Fruit fly (Drosophila melanogaster) whole organism, embryonic: ENCODE measurements around the gene arx.

Source experiments
- Atf3 ChIP-seq: fragments of 200-800 bp; sonication (Bioruptor generic); optimal IDR thresholded peaks from 3 replicates; lab custom pipeline; 2016; ENCODE audit warnings: missing biosample characterization, missing genetic modification characterization
- CG10147 ChIP-seq: fragments of 200-800 bp; sonication (Bioruptor generic); optimal IDR thresholded peaks from 2 replicates; lab custom pipeline; 2019; ENCODE audit warnings: missing biosample characterization, mild to moderate bottlenecking, missing genetic modification characterization, moderate library complexity
- CG10431 ChIP-seq: fragments of 200-800 bp; sonication (Bioruptor generic); optimal IDR thresholded peaks from 3 replicates; lab custom pipeline; 2018; ENCODE audit warnings: missing biosample characterization, mild to moderate bottlenecking, missing genetic modification characterization
- CG10543 ChIP-seq: fragments of 200-800 bp; sonication (Bioruptor generic); optimal IDR thresholded peaks from 3 replicates; lab custom pipeline; 2017; ENCODE audit warnings: missing biosample characterization, mild to moderate bottlenecking, missing genetic modification characterization, moderate library complexity
- CG11504 ChIP-seq: fragments of 200-800 bp; sonication (Bioruptor generic); optimal IDR thresholded peaks from 3 replicates; lab custom pipeline; 2019; ENCODE audit warnings: missing biosample characterization, mild to moderate bottlenecking, missing genetic modification characterization, moderate library complexity
- CG13287 ChIP-seq: fragments of 200-800 bp; sonication (Bioruptor generic); IDR thresholded peaks from 2 replicates; pipeline ENCODE4 v1.3.6; 2022; ENCODE audit warnings: missing biosample characterization, missing genetic modification characterization; ENCODE audit not compliant: partially characterized antibody
- CG13296 ChIP-seq: fragments of 200-800 bp; sonication (Bioruptor generic); optimal IDR thresholded peaks from 3 replicates; lab custom pipeline; 2018; ENCODE audit warnings: missing biosample characterization, mild to moderate bottlenecking, missing genetic modification characterization
- CG14441 ChIP-seq: fragments of 200-800 bp; sonication (Bioruptor generic); IDR thresholded peaks from 2 replicates; pipeline ENCODE4 v1.3.6; 2022; ENCODE audit warnings: missing biosample characterization, missing genetic modification characterization
- CG15514 ChIP-seq: fragments of 200-800 bp; sonication (Bioruptor generic); optimal IDR thresholded peaks from 3 replicates; lab custom pipeline; 2017; ENCODE audit warnings: missing biosample characterization, missing genetic modification characterization, mild to moderate bottlenecking, moderate library complexity, missing genetic modification reagents
- CG31365 ChIP-seq: fragments of 200-800 bp; sonication (Bioruptor generic); optimal IDR thresholded peaks from 2 replicates; lab custom pipeline; 2018; ENCODE audit warnings: missing biosample characterization, mild to moderate bottlenecking, missing genetic modification characterization
- CG34224 ChIP-seq: fragments of 200-800 bp; sonication (Bioruptor generic); IDR thresholded peaks from 3 replicates; pipeline ENCODE4 v1.3.6; 2022; ENCODE audit warnings: missing biosample characterization, missing genetic modification characterization; ENCODE audit not compliant: partially characterized antibody
- CG42726 ChIP-seq: fragments of 200-800 bp; sonication (Bioruptor generic); IDR thresholded peaks from 2 replicates; pipeline ENCODE4 v1.3.6; 2022; ENCODE audit warnings: missing biosample characterization, missing genetic modification characterization; ENCODE audit not compliant: partially characterized antibody
- CG6175 ChIP-seq: fragments of 200-800 bp; sonication (Bioruptor generic); IDR thresholded peaks from 3 replicates; pipeline ENCODE4 v1.3.6; 2022; ENCODE audit warnings: missing biosample characterization, missing genetic modification characterization
- CG6854 ChIP-seq: fragments of 200-800 bp; sonication (Bioruptor generic); optimal IDR thresholded peaks from 3 replicates; lab custom pipeline; 2017; ENCODE audit warnings: missing biosample characterization, mild to moderate bottlenecking, missing genetic modification characterization
- CkIIα-i1 ChIP-seq: fragments of 200-800 bp; sonication (Bioruptor generic); IDR thresholded peaks from 2 replicates; pipeline ENCODE4 v1.3.6; 2022; ENCODE audit warnings: missing biosample characterization, missing genetic modification characterization
- CrebB ChIP-seq: fragments of 200-800 bp; sonication (Bioruptor generic); optimal IDR thresholded peaks from 3 replicates; lab custom pipeline; 2018; ENCODE audit warnings: missing biosample characterization, mild to moderate bottlenecking, missing genetic modification characterization
- Dad ChIP-seq: fragments of 200-800 bp; sonication (Bioruptor generic); optimal IDR thresholded peaks from 3 replicates; lab custom pipeline; 2016; ENCODE audit warnings: missing biosample characterization, missing genetic modification characterization
- Deaf1 ChIP-seq: fragments of 200-800 bp; optimal IDR thresholded peaks from 3 replicates; lab custom pipeline; 2019; ENCODE audit warnings: missing biosample characterization, mild to moderate bottlenecking, missing genetic modification characterization, moderate library complexity
- Doc2 ChIP-seq: fragments of 200-800 bp; sonication (Bioruptor generic); IDR thresholded peaks from 2 replicates; pipeline ENCODE4 v1.3.6; 2022; ENCODE audit warnings: missing biosample characterization, missing genetic modification characterization
- E2f2 ChIP-seq: fragments of 200-800 bp; sonication (Bioruptor generic); IDR thresholded peaks from 2 replicates; pipeline ENCODE4 v1.3.6; 2022; ENCODE audit warnings: missing biosample characterization, missing genetic modification characterization
- GATAe ChIP-seq: fragments of 200-800 bp; sonication (Bioruptor generic); conservative IDR thresholded peaks from 2 replicates; pipeline ENCODE4 v1.3.6; 2022; ENCODE audit warnings: missing biosample characterization, missing genetic modification characterization
- Gsc ChIP-seq: fragments of 200-800 bp; sonication (Bioruptor generic); IDR thresholded peaks from 2 replicates; pipeline ENCODE4 v1.3.6; 2022; ENCODE audit warnings: missing biosample characterization, missing genetic modification characterization
- HmgZ ChIP-seq: fragments of 200-800 bp; sonication (Bioruptor generic); optimal IDR thresholded peaks from 2 replicates; lab custom pipeline; 2018; ENCODE audit warnings: missing biosample characterization, mild to moderate bottlenecking, missing genetic modification characterization
- Hmr ChIP-seq: fragments of 200-800 bp; sonication (Bioruptor generic); optimal IDR thresholded peaks from 3 replicates; lab custom pipeline; 2017; ENCODE audit warnings: mild to moderate bottlenecking, missing biosample characterization, missing genetic modification reagents, missing genetic modification characterization
- Hr51 ChIP-seq, 2 experiments: fragments of 200-800 bp; sonication (Bioruptor generic); optimal IDR thresholded peaks; 2 replicates in 1 of 2; 3 replicates in 1 of 2; lab custom pipeline; 2016 to 2018; ENCODE audit warnings: missing biosample characterization in 2 of 2, missing genetic modification characterization in 2 of 2, mild to moderate bottlenecking in 1 of 2, moderate library complexity in 1 of 2
- Lim3 ChIP-seq: fragments of 200-800 bp; sonication (Bioruptor generic); IDR thresholded peaks from 2 replicates; pipeline ENCODE4 v1.3.6; 2022; ENCODE audit warnings: missing biosample characterization, missing genetic modification characterization
- NK7.1 ChIP-seq: fragments of 200-800 bp; sonication (Bioruptor generic); optimal IDR thresholded peaks from 3 replicates; lab custom pipeline; 2016; ENCODE audit warnings: missing biosample characterization, missing genetic modification characterization
- Neu2 ChIP-seq: fragments of 200-800 bp; sonication (Bioruptor generic); optimal IDR thresholded peaks from 3 replicates; lab custom pipeline; 2016; ENCODE audit warnings: missing biosample characterization, missing genetic modification characterization, borderline replicate concordance
- NfI ChIP-seq: fragments of 200-800 bp; sonication (Bioruptor generic); optimal IDR thresholded peaks from 3 replicates; lab custom pipeline; 2018; ENCODE audit warnings: missing biosample characterization, mild to moderate bottlenecking, missing genetic modification characterization, moderate library complexity
- Rfx ChIP-seq: fragments of 200-800 bp; sonication (Bioruptor generic); IDR thresholded peaks from 2 replicates; pipeline ENCODE4 v1.3.6; 2022; ENCODE audit warnings: missing biosample characterization, missing genetic modification characterization
- Sox102F ChIP-seq: fragments of 200-800 bp; sonication (Bioruptor generic); optimal IDR thresholded peaks from 2 replicates; lab custom pipeline; 2018; ENCODE audit warnings: missing biosample characterization, mild to moderate bottlenecking, missing genetic modification characterization, moderate library complexity
- ato ChIP-seq: fragments of 200-800 bp; sonication (Bioruptor generic); IDR thresholded peaks from 2 replicates; pipeline ENCODE4 v1.3.6; 2022; ENCODE audit warnings: missing biosample characterization, missing genetic modification characterization; ENCODE audit not compliant: partially characterized antibody
- caup ChIP-seq: fragments of 200-800 bp; sonication (Bioruptor generic); optimal IDR thresholded peaks from 3 replicates; lab custom pipeline; 2017; ENCODE audit warnings: missing biosample characterization, mild to moderate bottlenecking, missing genetic modification characterization, moderate library complexity; ENCODE audit not compliant: severe bottlenecking
- ems ChIP-seq: fragments of 200-800 bp; sonication (Bioruptor generic); optimal IDR thresholded peaks from 3 replicates; lab custom pipeline; 2016; ENCODE audit warnings: missing biosample characterization, missing genetic modification characterization
- en ChIP-seq: fragments of 200-800 bp; sonication (Bioruptor generic); optimal IDR thresholded peaks from 2 replicates; lab custom pipeline; 2016; ENCODE audit warnings: missing biosample characterization, missing genetic modification characterization
- esg ChIP-seq: fragments of 200-800 bp; sonication (Bioruptor generic); conservative IDR thresholded peaks from 2 replicates; pipeline ENCODE4 v1.3.6; 2022; ENCODE audit warnings: missing biosample characterization, missing genetic modification characterization
- eyg ChIP-seq: fragments of 200-800 bp; sonication (Bioruptor generic); optimal IDR thresholded peaks from 3 replicates; lab custom pipeline; 2016; ENCODE audit warnings: missing biosample characterization, missing genetic modification characterization
- fd64A ChIP-seq: fragments of 200-800 bp; sonication (Bioruptor generic); optimal IDR thresholded peaks from 3 replicates; lab custom pipeline; 2018; ENCODE audit warnings: missing biosample characterization, mild to moderate bottlenecking, missing genetic modification characterization
- gcm2 ChIP-seq: fragments of 200-800 bp; sonication (Bioruptor generic); optimal IDR thresholded peaks from 2 replicates; lab custom pipeline; 2016; ENCODE audit warnings: missing biosample characterization, missing genetic modification characterization
- insv ChIP-seq, 2 experiments: fragments of 200-800 bp; sonication (Bioruptor generic); optimal IDR thresholded peaks; 3 replicates each; lab custom pipeline; 2016 to 2018; ENCODE audit warnings: missing biosample characterization in 2 of 2, missing genetic modification characterization in 2 of 2
- onecut ChIP-seq: fragments of 200-800 bp; sonication (Bioruptor generic); IDR thresholded peaks from 2 replicates; pipeline ENCODE4 v1.3.6; 2022; ENCODE audit warnings: missing biosample characterization, missing genetic modification characterization
- pho ChIP-seq: fragments of 200-800 bp; sonication (Bioruptor generic); optimal IDR thresholded peaks from 2 replicates; lab custom pipeline; 2016; ENCODE audit warnings: missing biosample characterization, missing genetic modification characterization
- psq ChIP-seq: fragments of 200-800 bp; sonication (Bioruptor generic); optimal IDR thresholded peaks from 2 replicates; lab custom pipeline; 2017; ENCODE audit warnings: missing biosample characterization, missing genetic modification characterization
- pum ChIP-seq: fragments of 200-800 bp; sonication (Bioruptor generic); optimal IDR thresholded peaks from 2 replicates; lab custom pipeline; 2016; ENCODE audit warnings: missing biosample characterization, missing genetic modification characterization
- run ChIP-seq: fragments of 200-800 bp; sonication (Bioruptor generic); optimal IDR thresholded peaks from 3 replicates; lab custom pipeline; 2018; ENCODE audit warnings: missing biosample characterization, mild to moderate bottlenecking, missing genetic modification characterization
- stc ChIP-seq: fragments of 200-800 bp; sonication (Bioruptor generic); IDR thresholded peaks from 2 replicates; pipeline ENCODE4 v1.3.6; 2022; ENCODE audit warnings: missing biosample characterization, missing genetic modification characterization
- tll ChIP-seq, 2 experiments: fragments of 200-800 bp in 1 of 2; fragments of >200 bp in 1 of 2; sonication (Bioruptor generic) in 1 of 2; optimal IDR thresholded peaks; 2 replicates each; lab custom pipeline; 2017 to 2019; ENCODE audit warnings: missing biosample characterization in 2 of 2, missing genetic modification characterization in 2 of 2, mild to moderate bottlenecking in 1 of 2, moderate library complexity in 1 of 2
- usp ChIP-seq: fragments of >200 bp; optimal IDR thresholded peaks from 2 replicates; lab custom pipeline; 2017; ENCODE audit warnings: missing biosample characterization, missing genetic modification characterization
- wek ChIP-seq: fragments of 200-800 bp; sonication (Bioruptor generic); optimal IDR thresholded peaks from 3 replicates; lab custom pipeline; 2018; ENCODE audit warnings: missing biosample characterization, mild to moderate bottlenecking, missing genetic modification characterization, moderate library complexity
- yki ChIP-seq: fragments of >200 bp; optimal IDR thresholded peaks from 3 replicates; lab custom pipeline; 2018

The arx gene

dm6 chr3L:18898086-18898470 lies 3.3 kb downstream of the arx start, which contains the start of gene CG3902 (continued):
- TF ChIP-seq CG42726 (GFP tag; lab: Robert Waterston, UW) (peak; percentile 28; the same call in 1 of the 2 replicates), Hr51 (GFP tag; optimal IDR thresholded peaks at IDR 0.05; lab: Kevin White, UChicago) (peak in 1 of 2 experiments; percentile 2), Gsc (GFP tag; lab: Robert Waterston, UW) (no peak), CG13287 (GFP tag; lab: Robert Waterston, UW) (peak; percentile 5; the same call in 1 of the 2 replicates), eyg (GFP tag; lab: Kevin White, UChicago) (no peak), CG15514 (GFP tag; lab: Kevin White, UChicago) (peak; percentile 40), fd64A (GFP tag; lab: Kevin White, UChicago) (peak; percentile 33), run (tag; lab: Kevin White, UChicago) (no peak), CG11504 (tag; lab: Kevin White, UChicago) (no peak), GATAe (GFP tag; lab: Robert Waterston, UW) (no peak), CG13296 (GFP tag; lab: Kevin White, UChicago) (peak; percentile 47), Lim3 (no peak), CG10431 (no peak), esg (GFP tag; lab: Robert Waterston, UW) (no peak), en (GFP tag; lab: Kevin White, UChicago) (no peak), CG6175 (GFP tag; lab: Robert Waterston, UW) (no peak), Atf3 (GFP tag; lab: Kevin White, UChicago) (no peak), CG14441 (GFP tag; lab: Robert Waterston, UW) (no peak; the same call in 1 of the 2 replicates), HmgZ (tag; lab: Kevin White, UChicago) (peak; percentile 63), gcm2 (GFP tag; lab: Kevin White, UChicago) (peak; percentile 32), pum (GFP tag; lab: Kevin White, UChicago) (no peak), stc (GFP tag; lab: Robert Waterston, UW) (peak; percentile 13; the same call in 1 of the 2 replicates), CG10147 (GFP tag; lab: Kevin White, UChicago) (peak; percentile 18), pho (GFP tag; lab: Kevin White, UChicago) (no peak), Sox102F (no peak), onecut (GFP tag; lab: Robert Waterston, UW) (peak; percentile 31), Dad (GFP tag; lab: Kevin White, UChicago) (peak; percentile 12), NK7.1 (GFP tag; lab: Kevin White, UChicago) (no peak), CkIIα-i1 (GFP tag; lab: Robert Waterston, UW) (no peak), CG10543 (GFP tag; lab: Kevin White, UChicago) (peak; percentile 71), Deaf1 (tag; lab: Kevin White, UChicago) (peak; percentile 61), CrebB (tag; lab: Kevin White, UChicago) (peak; percentile 27), insv (GFP tag; optimal IDR thresholded peaks at IDR 0.05; lab: Kevin White, UChicago) (no peak), Hmr (GFP tag; lab: Kevin White, UChicago) (peak; percentile 20), CG31365 (tag; lab: Kevin White, UChicago) (peak; percentile 25), ato (GFP tag; lab: Robert Waterston, UW) (0 out of 2 replicates have a peak, but pooled peaks have one; percentile 41), usp (no peak), wek (no peak), yki (lab: Kevin White, UChicago) (no peak), tll (GFP tag; optimal IDR thresholded peaks at IDR 0.05; lab: Kevin White, UChicago) (no peak), Rfx (GFP tag; lab: Robert Waterston, UW) (peak; percentile 44; the same call in 1 of the 2 replicates), ems (peak; percentile 34), CG6854 (GFP tag; lab: Kevin White, UChicago) (peak; percentile 10), Neu2 (GFP tag; lab: Kevin White, UChicago) (no peak), psq (GFP tag; lab: Kevin White, UChicago) (no peak), CG34224 (GFP tag; lab: Robert Waterston, UW) (peak; percentile 6; the same call in 2 of the 3 replicates), caup (GFP tag; lab: Kevin White, UChicago) (peak; percentile 68), NfI (peak; percentile 3), E2f2 (peak; percentile 12; the same call in 1 of the 2 replicates), Doc2 (GFP tag; lab: Robert Waterston, UW) (no peak)
